Fruit fly (Drosophila melanogaster) Kc167 (cell line): Measurements from ENCODE around the gene gzl.

Experiments
- Sin3A ChIP-seq: fragments of >200 bp; optimal IDR thresholded peaks from 2 replicates; lab custom pipeline; 2018; ENCODE audit warnings: missing external identifiers
- insv ChIP-seq: fragments of >200 bp; optimal IDR thresholded peaks from 3 replicates; lab custom pipeline; 2018; ENCODE audit warnings: missing external identifiers
- ttk ChIP-seq: sonication (Bioruptor generic); optimal IDR thresholded peaks from 2 replicates; lab custom pipeline; 2017; ENCODE audit warnings: missing external identifiers

DNA sequence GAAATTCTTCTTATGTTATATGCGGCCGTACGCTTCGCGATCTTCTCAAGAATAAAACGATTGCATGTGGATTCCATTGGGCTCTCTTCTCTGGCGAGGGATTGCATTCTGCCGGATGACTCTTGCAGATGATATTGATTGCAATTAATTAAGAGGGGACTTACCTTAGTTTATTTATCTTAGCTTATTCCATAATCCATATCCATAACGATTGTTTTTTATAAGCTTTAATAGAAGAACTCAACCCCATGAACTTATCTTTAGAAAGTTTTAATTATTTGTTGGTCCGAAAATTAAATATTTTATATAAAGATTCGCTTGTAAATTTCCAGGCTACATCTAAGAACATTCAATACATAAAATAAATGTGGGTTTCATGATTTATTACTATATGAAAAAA lies 6.8 kb upstream of the gzl start, which contains the start of gene CRAT:
- TF ChIP-seq Sin3A (lab: Kevin White, UChicago): no peak
- TF ChIP-seq insv (lab: Kevin White, UChicago): no peak
- no peak for TF ChIP-seq ttk (lab: Kevin White, UChicago)
